Worm (Caenorhabditis elegans) whole organism, L2 larva: ENCODE results near the gene F49C5.11.

Experiments
- blmp-1 ChIP-seq: sonication (generic microtip); optimal IDR thresholded peaks from 2 replicates; lab custom pipeline; 2017; ENCODE audit warnings: missing genetic modification characterization, mild to moderate bottlenecking, missing compliant biosample characterization, antibody characterized with exemption, moderate library complexity; ENCODE audit not compliant: insufficient read depth
- ceh-82 ChIP-seq: fragments of 150-350 bp; optimal IDR thresholded peaks from 2 replicates; lab custom pipeline; 2014; ENCODE audit warnings: missing biosample characterization, missing genetic modification characterization
- egl-27 ChIP-seq: sonication (generic microtip); optimal IDR thresholded peaks from 3 replicates; lab custom pipeline; 2017; ENCODE audit warnings: missing biosample characterization, missing genetic modification reagents, missing genetic modification characterization
- elt-1 ChIP-seq: fragments of 150-350 bp; optimal IDR thresholded peaks from 2 replicates; lab custom pipeline; 2014; ENCODE audit warnings: missing biosample characterization, missing genetic modification characterization
- elt-3 ChIP-seq: sonication (generic microtip); optimal IDR thresholded peaks from 2 replicates; lab custom pipeline; 2017; ENCODE audit warnings: missing biosample characterization, missing genetic modification characterization
- fos-1 ChIP-seq: fragments of 150-350 bp; optimal IDR thresholded peaks from 2 replicates; lab custom pipeline; 2014; ENCODE audit warnings: missing biosample characterization, missing genetic modification characterization
- lin-39 ChIP-seq: fragments of 150-350 bp; optimal IDR thresholded peaks from 2 replicates; lab custom pipeline; 2014; ENCODE audit warnings: missing biosample characterization, missing genetic modification reagents, missing genetic modification characterization
- mab-5 ChIP-seq: fragments of 150-350 bp; optimal IDR thresholded peaks from 2 replicates; lab custom pipeline; 2014; ENCODE audit warnings: missing biosample characterization, missing genetic modification characterization
- nhr-11 ChIP-seq: fragments of 150-350 bp; optimal IDR thresholded peaks from 2 replicates; lab custom pipeline; 2014; ENCODE audit warnings: missing biosample characterization, missing genetic modification characterization
- peb-1 ChIP-seq: fragments of 150-350 bp; optimal IDR thresholded peaks from 2 replicates; lab custom pipeline; 2014; ENCODE audit warnings: missing biosample characterization, missing genetic modification characterization
- snpc-4 ChIP-seq: fragments of 150-350 bp; optimal IDR thresholded peaks from 2 replicates; lab custom pipeline; 2014; ENCODE audit warnings: missing biosample characterization, missing genetic modification characterization
- unc-39 ChIP-seq: fragments of 150-350 bp; optimal IDR thresholded peaks from 2 replicates; lab custom pipeline; 2014; ENCODE audit warnings: missing biosample characterization, missing genetic modification characterization
- unc-55 ChIP-seq: fragments of 150-350 bp; sonication (generic microtip); optimal IDR thresholded peaks from 3 replicates; lab custom pipeline; 2014; ENCODE audit warnings: missing biosample characterization, missing genetic modification reagents, missing genetic modification characterization
- zag-1 ChIP-seq: fragments of 150-350 bp; optimal IDR thresholded peaks from 2 replicates; lab custom pipeline; 2014; ENCODE audit warnings: missing biosample characterization, missing genetic modification characterization

DNA sequence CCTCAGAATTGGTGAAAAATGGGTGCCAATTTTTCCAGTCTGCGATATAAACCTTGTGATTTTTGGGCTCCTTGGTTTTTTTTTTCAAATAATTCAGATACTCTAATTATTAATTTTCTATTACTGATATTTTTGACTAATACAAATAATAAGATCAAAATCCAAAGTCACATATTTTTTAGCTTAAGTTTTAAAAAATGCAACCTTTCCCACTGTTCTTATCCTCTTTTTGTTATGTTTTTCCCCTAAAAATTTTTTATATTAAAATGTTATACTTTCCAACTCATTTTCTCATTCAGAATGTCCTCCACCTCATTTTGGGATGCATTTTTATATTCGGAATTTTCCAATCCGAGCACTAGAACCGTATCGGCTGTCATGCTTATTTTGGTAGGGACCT, 24.7 kb upstream of the F49C5.11 start, which contains the start of gene srx-120:
- TF ChIP-seq zag-1 (no peak), elt-3 (tag; lab: Kevin White, UChicago) (no peak), fos-1 (tag; lab: Kevin White, UChicago) (no peak), mab-5 (tag; lab: Kevin White, UChicago) (no peak), blmp-1 (tag; lab: Kevin White, UChicago) (no peak), egl-27 (no peak), nhr-11 (tag; lab: Kevin White, UChicago) (no peak), unc-55 (GFP tag; lab: Kevin White, UChicago) (no peak), snpc-4 (tag; lab: Kevin White, UChicago) (no peak), lin-39 (tag; lab: Kevin White, UChicago) (no peak), elt-1 (no peak), peb-1 (no peak), ceh-82 (tag; lab: Kevin White, UChicago) (no peak), unc-39 (tag; lab: Kevin White, UChicago) (no peak)
